Worm (Caenorhabditis elegans): ENCODE measurements around the gene lite-1.

- no peak for TF ChIP-seq ztf-29 (GFP tag; IDR thresholded peaks at IDR 0.05)
- no peak for TF ChIP-seq T22C8.4 (GFP tag; IDR thresholded peaks at IDR 0.05)
- TF ChIP-seq klf-2 (GFP tag; conservative IDR thresholded peaks at IDR 0.05) = no peak
Observed at ce11 chrX:6202809-6203208, 27.8 kb downstream of the lite-1 start.
